Worm (Caenorhabditis elegans) whole organism, L2 larva: ENCODE data around the gene taf-9.

Experiments used
- ama-1 ChIP-seq: fragments of 150-350 bp; optimal IDR thresholded peaks from 2 replicates; lab custom pipeline; 2018; ENCODE audit warnings: inconsistent platforms
- fos-1 ChIP-seq: fragments of 150-350 bp; optimal IDR thresholded peaks from 2 replicates; lab custom pipeline; 2014; ENCODE audit warnings: missing biosample characterization, missing genetic modification characterization
- gmeb-1 ChIP-seq: fragments of 150-350 bp; optimal IDR thresholded peaks from 2 replicates; lab custom pipeline; 2014; ENCODE audit warnings: missing biosample characterization, missing genetic modification characterization
- lin-13 ChIP-seq: fragments of 150-350 bp; optimal IDR thresholded peaks from 2 replicates; lab custom pipeline; 2014; ENCODE audit warnings: missing biosample characterization, missing genetic modification reagents, missing genetic modification characterization
- mdl-1 ChIP-seq, 2 experiments: fragments of 150-350 bp in 1 of 2; sonication (generic microtip) in 1 of 2; optimal IDR thresholded peaks; 2 replicates each; lab custom pipeline; 2017; ENCODE audit warnings: missing biosample characterization in 2 of 2, missing genetic modification characterization in 2 of 2
- nhr-11 ChIP-seq: fragments of 150-350 bp; optimal IDR thresholded peaks from 2 replicates; lab custom pipeline; 2014; ENCODE audit warnings: missing biosample characterization, missing genetic modification characterization

- TF ChIP-seq lin-13 (GFP tag; lab: Kevin White, UChicago) (no peak), gmeb-1 (tag; lab: Kevin White, UChicago) (no peak), nhr-11 (no peak), mdl-1 (tag; optimal IDR thresholded peaks at IDR 0.05; lab: Kevin White, UChicago) (no peak), fos-1 (tag; lab: Kevin White, UChicago) (no peak), ama-1 (no peak)
Observed at ce11 chrIII:13575610-13576232, 48.4 kb upstream of the taf-9 start, which contains the start of gene osm-7.
